Fruit fly (Drosophila melanogaster) whole organism, pupa: ENCODE measurements around the gene CG42570.
A peak's percentile ranks its signal among the peaks of the same experiment; 100 is the strongest.

Source experiments
- CG10348 ChIP-seq: fragments of 200-800 bp; sonication (Bioruptor generic); IDR thresholded peaks from 2 replicates; pipeline ENCODE4 v1.3.6; 2022; ENCODE audit warnings: missing biosample characterization, missing genetic modification characterization
- CG12605 ChIP-seq: fragments of 200-800 bp; sonication (Bioruptor generic); IDR thresholded peaks from 2 replicates; pipeline ENCODE4 v1.3.6; 2022; ENCODE audit warnings: missing biosample characterization, missing genetic modification characterization
- CG13204 ChIP-seq: fragments of 200-800 bp; sonication (Bioruptor generic); optimal IDR thresholded peaks from 2 replicates; lab custom pipeline; 2018; ENCODE audit warnings: missing biosample characterization, mild to moderate bottlenecking, missing genetic modification characterization, moderate library complexity
- CG14655 ChIP-seq: fragments of 200-800 bp; sonication (Bioruptor generic); optimal IDR thresholded peaks from 3 replicates; lab custom pipeline; 2017; ENCODE audit warnings: mild to moderate bottlenecking, missing biosample characterization, missing genetic modification reagents, missing genetic modification characterization
- CG15710 ChIP-seq: fragments of 200-800 bp; sonication (Bioruptor generic); optimal IDR thresholded peaks from 2 replicates; lab custom pipeline; 2018; ENCODE audit warnings: missing biosample characterization, mild to moderate bottlenecking, missing genetic modification characterization, moderate library complexity
- CG17806 ChIP-seq: fragments of 200-800 bp; sonication (Bioruptor generic); optimal IDR thresholded peaks from 2 replicates; lab custom pipeline; 2018; ENCODE audit warnings: missing biosample characterization, mild to moderate bottlenecking, missing genetic modification characterization, moderate library complexity
- CG32121 ChIP-seq: fragments of 200-800 bp; sonication (Bioruptor generic); IDR thresholded peaks from 2 replicates; pipeline ENCODE4 v1.3.6; 2022; ENCODE audit warnings: missing biosample characterization, missing genetic modification characterization
- CG34367 ChIP-seq: fragments of 200-800 bp; sonication (Bioruptor generic); optimal IDR thresholded peaks from 2 replicates; lab custom pipeline; 2018; ENCODE audit warnings: missing biosample characterization, mild to moderate bottlenecking, missing genetic modification characterization
- CG4496 ChIP-seq: fragments of 200-800 bp; sonication (Bioruptor generic); IDR thresholded peaks from 3 replicates; pipeline ENCODE4 v1.3.6; 2022; ENCODE audit warnings: missing biosample characterization, missing genetic modification characterization
- CG8159 ChIP-seq: fragments of 200-800 bp; sonication (Bioruptor generic); optimal IDR thresholded peaks from 3 replicates; lab custom pipeline; 2018; ENCODE audit warnings: missing biosample characterization, mild to moderate bottlenecking, missing genetic modification characterization, moderate library complexity
- CG8301 ChIP-seq: fragments of 200-800 bp; sonication (Bioruptor generic); optimal IDR thresholded peaks from 2 replicates; lab custom pipeline; 2018; ENCODE audit warnings: missing biosample characterization, mild to moderate bottlenecking, missing genetic modification characterization
- CG9948 ChIP-seq: fragments of 200-800 bp; sonication (Bioruptor generic); optimal IDR thresholded peaks from 2 replicates; lab custom pipeline; 2018; ENCODE audit warnings: missing biosample characterization, mild to moderate bottlenecking, missing genetic modification characterization, moderate library complexity
- D1 ChIP-seq: fragments of 200-800 bp; sonication (Bioruptor generic); optimal IDR thresholded peaks from 2 replicates; lab custom pipeline; 2018; ENCODE audit warnings: missing biosample characterization, mild to moderate bottlenecking, missing genetic modification characterization, moderate library complexity
- EcR ChIP-seq: fragments of 200-800 bp; sonication (Bioruptor generic); optimal IDR thresholded peaks from 3 replicates; lab custom pipeline; 2019; ENCODE audit warnings: missing biosample characterization, missing genetic modification characterization, mild to moderate bottlenecking, moderate library complexity, missing genetic modification reagents
- Ets98B ChIP-seq: fragments of 200-800 bp; sonication (Bioruptor generic); IDR thresholded peaks from 2 replicates; pipeline ENCODE4 v1.3.6; 2022; ENCODE audit warnings: missing biosample characterization, missing genetic modification characterization
- Pif1A ChIP-seq: fragments of 200-800 bp; sonication (Bioruptor generic); optimal IDR thresholded peaks from 3 replicates; lab custom pipeline; 2016; ENCODE audit warnings: missing biosample characterization, missing genetic modification characterization
- Pif1B ChIP-seq: fragments of 200-800 bp; sonication (Bioruptor generic); optimal IDR thresholded peaks from 3 replicates; lab custom pipeline; 2016; ENCODE audit warnings: missing biosample characterization, missing genetic modification characterization
- Snoo ChIP-seq: fragments of 200-800 bp; sonication (Bioruptor generic); optimal IDR thresholded peaks from 3 replicates; lab custom pipeline; 2017; ENCODE audit warnings: missing biosample characterization, mild to moderate bottlenecking, missing genetic modification characterization, inconsistent platforms
- fd96Ca ChIP-seq: fragments of 200-800 bp; sonication (Bioruptor generic); IDR thresholded peaks from 3 replicates; pipeline ENCODE4 v1.3.6; 2022; ENCODE audit warnings: missing biosample characterization, missing genetic modification characterization
- gl ChIP-seq: fragments of 200-800 bp; sonication (Bioruptor generic); optimal IDR thresholded peaks from 2 replicates; lab custom pipeline; 2018; ENCODE audit warnings: missing biosample characterization, mild to moderate bottlenecking, missing genetic modification characterization
- rn ChIP-seq: fragments of 200-800 bp; sonication (Bioruptor generic); IDR thresholded peaks from 2 replicates; pipeline ENCODE4 v1.3.6; 2022; ENCODE audit warnings: missing biosample characterization, missing genetic modification characterization

Gene CG42570

DNA sequence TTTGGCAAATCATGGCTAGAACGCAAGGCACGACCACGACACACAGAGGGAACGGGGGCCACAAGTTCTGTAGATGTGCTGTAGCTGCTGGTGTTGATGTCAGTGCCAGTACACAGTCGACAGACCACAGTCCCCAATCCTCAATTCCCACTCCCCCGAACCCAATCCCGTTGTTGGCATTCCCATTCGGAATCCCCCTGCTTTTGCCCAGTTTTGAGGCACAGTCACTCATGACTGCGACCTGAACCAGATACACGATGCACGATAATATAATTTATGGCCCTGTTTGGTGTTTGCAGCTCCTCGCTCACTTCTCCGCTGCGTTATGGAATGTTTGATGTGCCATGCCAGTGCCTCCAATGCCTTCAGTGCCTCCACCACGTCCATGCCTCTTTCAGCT, 3.3 kb downstream of the CG42570 start:
- no peak for TF ChIP-seq CG12605 (GFP tag; lab: Robert Waterston, UW)
- TF ChIP-seq CG13204 (GFP tag; lab: Kevin White, UChicago): no peak
- TF ChIP-seq Snoo: no peak
- no peak for TF ChIP-seq CG4496
- TF ChIP-seq rn (GFP tag; lab: Robert Waterston, UW): no peak
- no peak for TF ChIP-seq CG15710 (tag; lab: Kevin White, UChicago)
- no peak for TF ChIP-seq CG8159
- no peak for TF ChIP-seq Pif1B (GFP tag; lab: Kevin White, UChicago)
- no peak for TF ChIP-seq CG17806 (tag; lab: Kevin White, UChicago)
- TF ChIP-seq Pif1A (GFP tag; lab: Kevin White, UChicago): no peak
- TF ChIP-seq CG32121 (GFP tag; lab: Robert Waterston, UW): no peak
- no peak for TF ChIP-seq gl (tag; lab: Kevin White, UChicago)
- no peak for TF ChIP-seq D1 (tag; lab: Kevin White, UChicago)
- no peak for TF ChIP-seq CG34367 (tag; lab: Kevin White, UChicago)

DNA sequence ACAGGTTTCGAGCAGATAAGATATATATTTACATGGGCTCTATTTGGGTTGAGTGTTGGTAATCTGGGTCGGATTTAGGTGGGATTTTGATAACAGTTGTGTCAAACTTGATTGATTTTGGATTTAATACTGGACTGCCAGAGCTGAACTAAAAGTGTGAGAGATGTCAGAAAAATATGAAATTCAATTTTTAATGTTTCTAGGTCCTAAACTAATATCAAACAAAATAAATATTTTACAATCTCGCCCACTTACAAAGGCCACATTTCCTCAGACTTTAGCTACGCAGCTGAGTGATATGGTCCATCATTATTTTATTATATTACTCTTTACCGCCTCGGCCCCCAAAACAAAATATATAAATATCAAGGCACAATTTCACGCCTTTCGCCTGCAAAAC, 9.2 kb downstream of the CG42570 start:
- TF ChIP-seq Pif1B (GFP tag; lab: Kevin White, UChicago): no peak
- TF ChIP-seq CG32121 (GFP tag; lab: Robert Waterston, UW): no peak
- TF ChIP-seq CG8159: no peak
- TF ChIP-seq rn (GFP tag; lab: Robert Waterston, UW): no peak
- TF ChIP-seq Pif1A (GFP tag; lab: Kevin White, UChicago): no peak
- no peak for TF ChIP-seq CG8301 (tag; lab: Kevin White, UChicago)
- TF ChIP-seq gl (tag; lab: Kevin White, UChicago): no peak
- no peak for TF ChIP-seq CG14655 (GFP tag; lab: Kevin White, UChicago)
- no peak for TF ChIP-seq CG9948 (tag; lab: Kevin White, UChicago)
- no peak for TF ChIP-seq CG15710 (tag; lab: Kevin White, UChicago)
- no peak for TF ChIP-seq CG34367 (tag; lab: Kevin White, UChicago)
- no peak for TF ChIP-seq CG4496
- TF ChIP-seq fd96Ca: no peak
- no peak for TF ChIP-seq Ets98B (GFP tag; lab: Robert Waterston, UW)
- no peak for TF ChIP-seq CG12605 (GFP tag; lab: Robert Waterston, UW)
- no peak for TF ChIP-seq CG13204 (GFP tag; lab: Kevin White, UChicago)
- TF ChIP-seq D1 (tag; lab: Kevin White, UChicago): no peak

DNA sequence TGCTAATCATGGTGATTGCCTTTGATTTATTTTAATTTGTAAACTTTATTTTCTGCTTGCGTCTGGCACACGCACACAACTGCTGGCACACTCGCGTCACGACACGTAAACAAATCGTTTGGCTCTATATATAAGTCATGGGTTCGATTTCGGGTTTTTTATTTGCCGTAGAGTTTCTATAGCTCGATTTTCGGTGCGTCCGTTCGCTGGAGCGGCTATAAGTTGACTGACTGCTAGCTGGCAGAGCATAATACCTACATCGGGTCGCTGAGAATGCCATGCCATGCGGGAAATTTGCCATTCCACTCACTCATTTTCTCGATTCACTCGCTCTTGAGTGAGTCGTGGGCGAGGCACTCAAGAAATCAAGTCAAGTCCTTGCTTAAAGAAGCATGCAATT, 10.6 kb downstream of the CG42570 start, which contains the start of gene comm:
comm (minus strand) TSS at position 236 of the 400 bp plus-strand sequence.
- TF ChIP-seq CG15710 (tag; lab: Kevin White, UChicago) (no peak), Pif1B (GFP tag; lab: Kevin White, UChicago) (no peak), gl (tag; lab: Kevin White, UChicago) (peak; percentile 12), Ets98B (GFP tag; lab: Robert Waterston, UW) (0 out of 2 replicates have a peak, but pooled peaks have one; percentile 15), EcR (GFP tag; lab: Kevin White, UChicago) (peak; percentile 65), fd96Ca (no peak), CG8301 (tag; lab: Kevin White, UChicago) (no peak), CG10348 (no peak), D1 (tag; lab: Kevin White, UChicago) (no peak), CG14655 (GFP tag; lab: Kevin White, UChicago) (no peak), CG32121 (GFP tag; lab: Robert Waterston, UW) (peak; percentile 39; the same call in 1 of the 2 replicates), CG4496 (no peak; the same call in 2 of the 3 replicates), Pif1A (GFP tag; lab: Kevin White, UChicago) (no peak), Snoo (no peak), CG12605 (GFP tag; lab: Robert Waterston, UW) (no peak), rn (GFP tag; lab: Robert Waterston, UW) (no peak), CG34367 (tag; lab: Kevin White, UChicago) (no peak)

DNA sequence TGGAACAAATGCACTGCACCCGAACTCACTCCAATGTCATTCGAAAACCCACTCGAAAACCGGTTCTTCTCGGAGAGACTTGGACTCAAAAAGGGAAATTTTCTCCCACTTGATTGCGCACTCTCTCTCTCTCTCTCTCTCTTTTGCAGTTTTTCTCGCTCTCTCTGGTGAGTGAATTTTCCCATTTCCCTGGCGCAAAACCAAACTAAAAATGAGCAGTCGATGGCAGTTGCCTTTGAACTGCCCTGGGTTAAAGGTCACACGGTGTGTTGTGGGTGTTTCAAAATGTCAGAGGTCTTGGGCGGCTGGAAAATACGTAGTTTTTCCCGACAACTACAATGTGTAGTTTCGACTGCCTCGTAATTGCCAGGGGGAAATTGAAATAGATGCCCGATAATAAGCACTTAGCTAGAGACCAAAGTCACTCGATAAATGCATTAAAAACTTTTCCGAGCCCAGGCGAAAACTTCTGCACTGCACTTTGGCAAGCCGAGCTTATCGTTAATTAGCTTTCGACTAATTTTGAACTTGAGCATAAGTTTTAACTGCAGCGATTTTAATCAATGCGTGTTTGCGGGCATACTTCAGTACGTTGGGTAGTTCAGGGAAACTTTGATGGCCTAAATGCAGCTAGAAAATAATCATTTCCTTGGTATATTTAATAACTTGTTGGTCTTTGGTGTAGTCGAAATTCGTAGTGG, 11.8 kb downstream of the CG42570 start:
- TF ChIP-seq Pif1B (GFP tag; lab: Kevin White, UChicago) (peak; percentile 2), D1 (tag; lab: Kevin White, UChicago) (peak; percentile 37), Ets98B (GFP tag; lab: Robert Waterston, UW) (peak; percentile 53; the same call in 1 of the 2 replicates), rn (GFP tag; lab: Robert Waterston, UW) (no peak), CG4496 (no peak)

DNA sequence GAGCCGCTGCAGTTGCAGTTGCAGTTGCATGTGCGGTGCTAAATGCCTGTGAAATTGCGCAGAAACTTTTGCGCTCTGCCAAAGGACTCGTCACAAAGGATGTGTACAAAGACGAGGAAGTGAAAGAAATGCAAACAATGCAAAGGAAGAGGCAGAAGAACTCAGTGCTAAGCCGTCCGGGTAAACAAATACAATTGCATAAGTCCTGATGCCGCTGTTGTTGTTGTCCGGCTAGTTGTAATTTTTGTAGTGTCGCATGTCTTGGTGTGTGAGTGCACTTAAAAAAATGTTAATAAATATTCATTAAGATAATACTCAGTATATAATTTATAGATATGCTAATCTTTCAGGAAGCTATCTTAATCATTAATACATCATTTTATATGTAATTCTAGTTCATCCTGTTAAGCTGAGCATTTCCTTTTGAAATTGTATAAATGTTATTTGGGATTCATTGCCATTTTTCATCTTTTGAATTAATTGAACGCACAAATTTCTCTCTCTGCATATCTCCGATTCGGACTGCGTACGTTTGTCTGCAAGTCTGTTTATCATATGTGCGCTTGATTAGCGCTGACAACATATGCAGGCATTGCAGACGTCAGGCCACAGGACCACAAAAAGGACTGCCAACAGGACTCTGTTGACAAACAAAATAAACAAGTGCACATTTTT, 14.3 kb downstream of the CG42570 start:
- TF ChIP-seq gl (tag; lab: Kevin White, UChicago) (no peak), D1 (tag; lab: Kevin White, UChicago) (no peak), CG8159 (peak; percentile 13)
